Worm (Caenorhabditis elegans) whole organism, young adult: ENCODE measurements around the gene F53F4.1.

ENCODE experiments used
- B0261.1 ChIP-seq: sonication (generic microtip); optimal IDR thresholded peaks from 2 replicates; lab custom pipeline; 2016; ENCODE audit warnings: mild to moderate bottlenecking, missing genetic modification characterization, moderate library complexity, missing compliant biosample characterization
- F39B2.1 ChIP-seq: fragments of 200-800 bp; sonication (Bioruptor generic); IDR thresholded peaks from 2 replicates; pipeline ENCODE4 v1.3.6; 2022; ENCODE audit warnings: missing genetic modification reagents, missing genetic modification characterization, missing compliant biosample characterization
- Y53G8AR.9 ChIP-seq: fragments of 200-800 bp; sonication (Bioruptor generic); conservative IDR thresholded peaks from 2 replicates; pipeline ENCODE4 v1.3.6; 2022; ENCODE audit warnings: missing genetic modification reagents, missing genetic modification characterization, missing compliant biosample characterization
- Y95B8A.8 ChIP-seq: fragments of 200-800 bp; sonication (Bioruptor generic); IDR thresholded peaks from 2 replicates; pipeline ENCODE4 v1.3.6; 2022; ENCODE audit warnings: missing genetic modification reagents, missing genetic modification characterization, missing compliant biosample characterization
- aptf-2 ChIP-seq: fragments of 200-800 bp; sonication (Bioruptor generic); conservative IDR thresholded peaks from 2 replicates; pipeline ENCODE4 v1.3.6; 2022; ENCODE audit warnings: missing genetic modification reagents, missing genetic modification characterization, missing compliant biosample characterization
- athp-1 ChIP-seq: sonication (generic microtip); optimal IDR thresholded peaks from 2 replicates; lab custom pipeline; 2017; ENCODE audit warnings: mild to moderate bottlenecking, missing genetic modification characterization, missing compliant biosample characterization
- ccch-3 ChIP-seq: fragments of 200-800 bp; sonication (Bioruptor generic); optimal IDR thresholded peaks from 2 replicates; lab custom pipeline; 2018; ENCODE audit warnings: mild to moderate bottlenecking, missing genetic modification characterization, missing compliant biosample characterization
- ceh-40 ChIP-seq: fragments of 200-800 bp; sonication (Bioruptor generic); IDR thresholded peaks from 2 replicates; pipeline ENCODE4 v1.3.6; 2022; ENCODE audit warnings: missing genetic modification characterization, missing compliant biosample characterization
- ceh-91 ChIP-seq: fragments of 200-800 bp; sonication (Bioruptor generic); IDR thresholded peaks from 2 replicates; pipeline ENCODE4 v1.3.6; 2022; ENCODE audit warnings: missing genetic modification reagents, missing genetic modification characterization, missing compliant biosample characterization
- ekl-4 ChIP-seq: fragments of 200-800 bp; sonication (Bioruptor generic); IDR thresholded peaks from 2 replicates; pipeline ENCODE4 v1.3.6; 2022; ENCODE audit warnings: missing genetic modification reagents, missing genetic modification characterization, missing compliant biosample characterization
- hlh-12 ChIP-seq: sonication (generic microtip); optimal IDR thresholded peaks from 2 replicates; lab custom pipeline; 2016; ENCODE audit warnings: missing genetic modification characterization, missing compliant biosample characterization
- hmg-1.2 ChIP-seq: fragments of 200-800 bp; sonication (Bioruptor generic); IDR thresholded peaks from 2 replicates; pipeline ENCODE4 v1.3.6; 2022; ENCODE audit warnings: missing genetic modification reagents, missing genetic modification characterization, missing compliant biosample characterization
- let-607 ChIP-seq, 2 experiments: fragments of 200-800 bp in 1 of 2; sonication (Bioruptor generic) in 1 of 2; sonication (generic microtip) in 1 of 2; optimal IDR thresholded peaks; 2 replicates each; lab custom pipeline; 2016 to 2018; ENCODE audit warnings: mild to moderate bottlenecking in 2 of 2, missing compliant biosample characterization in 2 of 2, missing genetic modification characterization in 2 of 2, moderate library complexity in 2 of 2, missing genotype in 1 of 2
- lin-26 ChIP-seq: fragments of 200-800 bp; sonication (Bioruptor generic); IDR thresholded peaks from 2 replicates; pipeline ENCODE4 v1.3.6; 2022; ENCODE audit warnings: missing genetic modification reagents, missing genetic modification characterization, missing compliant biosample characterization
- lsy-27 ChIP-seq: sonication (generic microtip); optimal IDR thresholded peaks from 2 replicates; lab custom pipeline; 2017; ENCODE audit warnings: missing genetic modification characterization, mild to moderate bottlenecking, missing compliant biosample characterization, antibody characterized with exemption, missing genotype, borderline replicate concordance; ENCODE audit not compliant: insufficient read depth
- madf-10 ChIP-seq: sonication (generic microtip); optimal IDR thresholded peaks from 2 replicates; lab custom pipeline; 2016; ENCODE audit warnings: mild to moderate bottlenecking, missing genetic modification characterization, missing compliant biosample characterization
- madf-6 ChIP-seq: fragments of 200-800 bp; sonication (Bioruptor generic); IDR thresholded peaks from 2 replicates; pipeline ENCODE4 v1.3.6; 2022; ENCODE audit warnings: missing genetic modification reagents, missing genetic modification characterization, missing compliant biosample characterization
- mxl-1 ChIP-seq: sonication (generic microtip); optimal IDR thresholded peaks from 2 replicates; lab custom pipeline; 2016; ENCODE audit warnings: missing genetic modification characterization, missing compliant biosample characterization
- nfya-1 ChIP-seq: sonication (generic microtip); optimal IDR thresholded peaks from 2 replicates; lab custom pipeline; 2017; ENCODE audit warnings: antibody characterized with exemption, missing compliant biosample characterization, missing genetic modification characterization, borderline replicate concordance; ENCODE audit not compliant: insufficient read depth
- nhr-179 ChIP-seq: sonication (generic microtip); optimal IDR thresholded peaks from 2 replicates; lab custom pipeline; 2016; ENCODE audit warnings: mild to moderate bottlenecking, missing genetic modification characterization, missing compliant biosample characterization
- sdz-38 ChIP-seq: sonication (generic microtip); optimal IDR thresholded peaks from 2 replicates; lab custom pipeline; 2016; ENCODE audit warnings: missing genotype, missing genetic modification characterization, missing compliant biosample characterization
- sea-2 ChIP-seq: fragments of 200-800 bp; sonication (Bioruptor generic); IDR thresholded peaks from 2 replicates; pipeline ENCODE4 v1.3.6; 2022; ENCODE audit warnings: missing genetic modification characterization, missing compliant biosample characterization
- snpc-1.1 ChIP-seq: sonication (generic microtip); optimal IDR thresholded peaks from 2 replicates; lab custom pipeline; 2017; ENCODE audit warnings: missing genetic modification characterization, mild to moderate bottlenecking, missing compliant biosample characterization, antibody characterized with exemption, moderate library complexity, missing genotype, missing genetic modification reagents; ENCODE audit not compliant: insufficient read depth
- somi-1 ChIP-seq: fragments of 200-800 bp; sonication (Bioruptor generic); optimal IDR thresholded peaks from 2 replicates; lab custom pipeline; 2018; ENCODE audit warnings: mild to moderate bottlenecking, missing genetic modification characterization, missing compliant biosample characterization
- tbx-9 ChIP-seq: sonication (generic microtip); optimal IDR thresholded peaks from 2 replicates; lab custom pipeline; 2016; ENCODE audit warnings: borderline replicate concordance, missing genetic modification characterization, inconsistent platforms, missing compliant biosample characterization
- tlf-1 ChIP-seq: fragments of 200-800 bp; sonication (Bioruptor generic); optimal IDR thresholded peaks from 2 replicates; lab custom pipeline; 2018; ENCODE audit warnings: mild to moderate bottlenecking, missing genetic modification characterization, missing compliant biosample characterization
- unc-130 ChIP-seq: sonication (generic microtip); optimal IDR thresholded peaks from 2 replicates; lab custom pipeline; 2016; ENCODE audit warnings: missing genetic modification reagents, missing genetic modification characterization, missing compliant biosample characterization
- xnd-1 ChIP-seq: sonication (generic microtip); optimal IDR thresholded peaks from 2 replicates; lab custom pipeline; 2016; ENCODE audit warnings: missing genotype, missing genetic modification reagents, missing genetic modification characterization, missing compliant biosample characterization
- zim-3 ChIP-seq: sonication (generic microtip); optimal IDR thresholded peaks from 2 replicates; lab custom pipeline; 2017; ENCODE audit warnings: mild to moderate bottlenecking, missing genetic modification characterization, moderate library complexity, missing compliant biosample characterization
- ztf-6 ChIP-seq: fragments of 200-800 bp; sonication (Bioruptor generic); IDR thresholded peaks from 2 replicates; pipeline ENCODE4 v1.3.6; 2022; ENCODE audit warnings: missing genetic modification reagents, missing genetic modification characterization, missing compliant biosample characterization

The F53F4.1 gene

ce11 chrV:13606651-13607242, 22.2 kb downstream of the F53F4.1 start, which contains the start of gene fmo-4:
Gene fmo-4 (minus strand): TSS chrV:13606701.
- TF ChIP-seq tbx-9 (tag; lab: Kevin White, UChicago): no peak
- TF ChIP-seq nfya-1 (tag; lab: Kevin White, UChicago): no peak
- TF ChIP-seq sea-2: no peak
- no peak for TF ChIP-seq mxl-1 (tag; lab: Kevin White, UChicago)
- no peak for TF ChIP-seq snpc-1.1 (tag; lab: Kevin White, UChicago)
- no peak for TF ChIP-seq tlf-1 (GFP tag; lab: Kevin White, UChicago)
- TF ChIP-seq hlh-12 (tag; lab: Kevin White, UChicago): no peak
- no peak for TF ChIP-seq let-607 (tag; optimal IDR thresholded peaks at IDR 0.05; lab: Kevin White, UChicago)

ce11 chrV:13608486-13608885, 23.9 kb downstream of the F53F4.1 start:
- no peak for TF ChIP-seq lsy-27
- TF ChIP-seq somi-1 (GFP tag; lab: Kevin White, UChicago): peak; percentile 30

ce11 chrV:13609806-13610205, 25.2 kb downstream of the F53F4.1 start:
- TF ChIP-seq hmg-1.2 (GFP tag; lab: Robert Waterston, UW) (peak; percentile 63), madf-10 (tag; lab: Kevin White, UChicago) (no peak)

- no peak for TF ChIP-seq nhr-179 (tag; lab: Kevin White, UChicago)
- TF ChIP-seq lin-26 (GFP tag; lab: Robert Waterston, UW): no peak
- no peak for TF ChIP-seq Y95B8A.8 (GFP tag; lab: Robert Waterston, UW)
- TF ChIP-seq sdz-38 (tag; lab: Kevin White, UChicago): no peak
- TF ChIP-seq let-607 (tag; optimal IDR thresholded peaks at IDR 0.05; lab: Kevin White, UChicago): no peak
- TF ChIP-seq B0261.1 (tag; lab: Kevin White, UChicago): no peak
- no peak for TF ChIP-seq unc-130
- no peak for TF ChIP-seq hmg-1.2 (GFP tag; lab: Robert Waterston, UW)
- TF ChIP-seq madf-6 (GFP tag; lab: Robert Waterston, UW): no peak
- no peak for TF ChIP-seq xnd-1 (tag; lab: Kevin White, UChicago)
- TF ChIP-seq ceh-40: no peak
- no peak for TF ChIP-seq athp-1 (tag; lab: Kevin White, UChicago)
- no peak for TF ChIP-seq F39B2.1 (GFP tag; lab: Robert Waterston, UW)
- TF ChIP-seq aptf-2 (GFP tag; lab: Robert Waterston, UW): no peak
- no peak for TF ChIP-seq ceh-91 (GFP tag; lab: Robert Waterston, UW)
These were observed 27.2 kb downstream of the F53F4.1 start, which contains the start of gene spig-9 for ce11 chrV:13611782-13612181. Gene spig-9 (minus strand): TSS chrV:13611882.

ce11 chrV:13613870-13614269, 29.3 kb downstream of the F53F4.1 start, which contains the start of gene F53F4.7:
Gene F53F4.7 (minus strand): TSS chrV:13613970.
- TF ChIP-seq snpc-1.1 (tag; lab: Kevin White, UChicago) (no peak), hlh-12 (tag; lab: Kevin White, UChicago) (no peak), Y53G8AR.9 (no peak), ekl-4 (GFP tag; lab: Robert Waterston, UW) (no peak), ztf-6 (no peak), athp-1 (tag; lab: Kevin White, UChicago) (no peak), zim-3 (tag; lab: Kevin White, UChicago) (no peak), ccch-3 (GFP tag; lab: Kevin White, UChicago) (no peak)
- TF ChIP-seq, all 124 proteins: peak for 0
